Worm (Caenorhabditis elegans) whole organism, late embryonic: Measurements from ENCODE around the gene F58B4.3.

ENCODE experiments used
- pha-4 ChIP-seq: fragments of 150-350 bp; optimal IDR thresholded peaks from 2 replicates; lab custom pipeline; 2018; ENCODE audit warnings: missing biosample characterization, missing genetic modification reagents, missing genetic modification characterization
- pros-1 ChIP-seq: fragments of 150-350 bp; optimal IDR thresholded peaks from 2 replicates; lab custom pipeline; 2014; ENCODE audit warnings: missing biosample characterization, missing genetic modification reagents, missing genetic modification characterization

- no peak for TF ChIP-seq pha-4
- TF ChIP-seq pros-1 (tag; lab: Kevin White, UChicago), result no peak
Observed at ce11 chrV:10947210-10947609, 17.6 kb downstream of the F58B4.3 start.
